Worm (Caenorhabditis elegans) whole organism, L3 larva: ENCODE measurements around the gene ran-1.

Experiments used
- R02D3.7 ChIP-seq: fragments of 150-350 bp; optimal IDR thresholded peaks from 2 replicates; lab custom pipeline; 2014; ENCODE audit warnings: missing biosample characterization, missing genetic modification characterization
- ZK546.5 ChIP-seq: sonication (generic microtip); optimal IDR thresholded peaks from 2 replicates; lab custom pipeline; 2017; ENCODE audit warnings: missing biosample characterization, missing genetic modification characterization
- aly-2 ChIP-seq: fragments of 150-350 bp; optimal IDR thresholded peaks from 2 replicates; lab custom pipeline; 2014; ENCODE audit warnings: missing biosample characterization, missing genetic modification characterization
- ama-1 ChIP-seq: fragments of 150-350 bp; optimal IDR thresholded peaks from 2 replicates; lab custom pipeline; 2018
- ceh-16 ChIP-seq: sonication (generic microtip); optimal IDR thresholded peaks from 2 replicates; lab custom pipeline; 2017; ENCODE audit warnings: missing biosample characterization, missing genetic modification characterization
- ceh-28 ChIP-seq: fragments of 150-350 bp; optimal IDR thresholded peaks from 2 replicates; lab custom pipeline; 2014; ENCODE audit warnings: missing biosample characterization, missing genetic modification reagents, missing genetic modification characterization
- ceh-82 ChIP-seq: fragments of 150-350 bp; optimal IDR thresholded peaks from 2 replicates; lab custom pipeline; 2014; ENCODE audit warnings: missing biosample characterization, missing genetic modification characterization
- ceh-9 ChIP-seq: sonication (generic microtip); optimal IDR thresholded peaks from 2 replicates; lab custom pipeline; 2018; ENCODE audit warnings: missing biosample characterization, missing genetic modification characterization
- daf-12 ChIP-seq: fragments of 150-350 bp; optimal IDR thresholded peaks from 2 replicates; lab custom pipeline; 2014; ENCODE audit warnings: missing biosample characterization, missing genetic modification reagents, missing genetic modification characterization
- egl-27 ChIP-seq: sonication (generic microtip); optimal IDR thresholded peaks from 4 replicates; lab custom pipeline; 2017; ENCODE audit warnings: missing biosample characterization, missing genetic modification reagents, missing genetic modification characterization
- egl-5 ChIP-seq: fragments of 150-350 bp; optimal IDR thresholded peaks from 2 replicates; lab custom pipeline; 2017; ENCODE audit warnings: missing biosample characterization, missing genetic modification reagents, missing genetic modification characterization, inconsistent platforms
- elt-1 ChIP-seq: fragments of 150-350 bp; optimal IDR thresholded peaks from 2 replicates; lab custom pipeline; 2014; ENCODE audit warnings: missing biosample characterization, missing genetic modification characterization
- elt-2 ChIP-seq: sonication (generic microtip); optimal IDR thresholded peaks from 2 replicates; lab custom pipeline; 2016; ENCODE audit warnings: missing genetic modification reagents, mild to moderate bottlenecking, missing genetic modification characterization, missing compliant biosample characterization
- elt-3 ChIP-seq, 3 experiments: fragments of 150-350 bp in 1 of 3; sonication (generic microtip) in 2 of 3; optimal IDR thresholded peaks; 2 replicates in 2 of 3; 4 replicates in 1 of 3; lab custom pipeline; 2014 to 2017; ENCODE audit warnings: missing biosample characterization in 3 of 3, missing genetic modification characterization in 3 of 3
- eor-1 ChIP-seq, 2 experiments: fragments of 150-350 bp; optimal IDR thresholded peaks; 2 replicates each; lab custom pipeline; 2014 to 2018; ENCODE audit warnings: missing biosample characterization in 2 of 2, missing genetic modification characterization in 2 of 2
- fkh-10 ChIP-seq: sonication (generic microtip); optimal IDR thresholded peaks from 2 replicates; lab custom pipeline; 2017; ENCODE audit warnings: missing biosample characterization, missing genetic modification reagents, missing genetic modification characterization
- fkh-2 ChIP-seq: fragments of 150-350 bp; optimal IDR thresholded peaks from 2 replicates; lab custom pipeline; 2014; ENCODE audit warnings: missing biosample characterization, missing genetic modification reagents, missing genetic modification characterization
- fos-1 ChIP-seq: fragments of 150-350 bp; optimal IDR thresholded peaks from 2 replicates; lab custom pipeline; 2014; ENCODE audit warnings: missing biosample characterization, missing genetic modification characterization
- hmg-11 ChIP-seq: sonication (generic microtip); optimal IDR thresholded peaks from 2 replicates; lab custom pipeline; 2016; ENCODE audit warnings: missing genetic modification characterization, missing compliant biosample characterization
- jun-1 ChIP-seq: fragments of 150-350 bp; optimal IDR thresholded peaks from 2 replicates; lab custom pipeline; 2014; ENCODE audit warnings: missing biosample characterization, missing genetic modification reagents, missing genetic modification characterization
- lin-15B ChIP-seq: fragments of 150-350 bp; optimal IDR thresholded peaks from 2 replicates; lab custom pipeline; 2014; ENCODE audit warnings: missing biosample characterization, missing genetic modification characterization
- lin-39 ChIP-seq: fragments of 150-350 bp; optimal IDR thresholded peaks from 2 replicates; lab custom pipeline; 2018; ENCODE audit warnings: missing biosample characterization, missing genetic modification reagents, missing genetic modification characterization
- lsy-12 ChIP-seq: sonication (generic microtip); optimal IDR thresholded peaks from 2 replicates; lab custom pipeline; 2016; ENCODE audit warnings: mild to moderate bottlenecking, missing genetic modification characterization, missing compliant biosample characterization
- mdl-1 ChIP-seq: fragments of 150-350 bp; optimal IDR thresholded peaks from 2 replicates; lab custom pipeline; 2014; ENCODE audit warnings: missing biosample characterization, missing genetic modification characterization
- mml-1 ChIP-seq: fragments of 150-350 bp; sonication (generic microtip); optimal IDR thresholded peaks from 3 replicates; lab custom pipeline; 2014; ENCODE audit warnings: missing biosample characterization, missing genetic modification characterization
- nfya-1 ChIP-seq: sonication (generic microtip); optimal IDR thresholded peaks from 2 replicates; lab custom pipeline; 2017; ENCODE audit warnings: missing genetic modification characterization, mild to moderate bottlenecking, missing compliant biosample characterization, antibody characterized with exemption, moderate library complexity; ENCODE audit not compliant: insufficient read depth
- nhr-11 ChIP-seq: fragments of 150-350 bp; optimal IDR thresholded peaks from 2 replicates; lab custom pipeline; 2014; ENCODE audit warnings: missing biosample characterization, missing genetic modification characterization
- nhr-12 ChIP-seq: fragments of 150-350 bp; optimal IDR thresholded peaks from 2 replicates; lab custom pipeline; 2014; ENCODE audit warnings: missing biosample characterization, missing genetic modification characterization
- nhr-23 ChIP-seq: fragments of 150-350 bp; optimal IDR thresholded peaks from 2 replicates; lab custom pipeline; 2014; ENCODE audit warnings: missing biosample characterization, missing genetic modification reagents, missing genetic modification characterization
- nhr-237 ChIP-seq: fragments of 150-350 bp; optimal IDR thresholded peaks from 2 replicates; lab custom pipeline; 2014; ENCODE audit warnings: missing biosample characterization, missing genetic modification characterization
- nhr-25 ChIP-seq: sonication (generic microtip); optimal IDR thresholded peaks from 2 replicates; lab custom pipeline; 2017; ENCODE audit warnings: missing biosample characterization, missing genetic modification characterization
- nhr-28 ChIP-seq: fragments of 150-350 bp; optimal IDR thresholded peaks from 2 replicates; lab custom pipeline; 2014; ENCODE audit warnings: missing biosample characterization, missing genetic modification characterization
- nhr-43 ChIP-seq: sonication (generic microtip); optimal IDR thresholded peaks from 2 replicates; lab custom pipeline; 2016; ENCODE audit warnings: mild to moderate bottlenecking, missing genetic modification characterization, missing compliant biosample characterization; ENCODE audit not compliant: poor library complexity, severe bottlenecking
- nhr-67 ChIP-seq: fragments of 150-350 bp; optimal IDR thresholded peaks from 2 replicates; lab custom pipeline; 2014; ENCODE audit warnings: missing biosample characterization, missing genetic modification characterization
- nhr-76 ChIP-seq: fragments of 150-350 bp; sonication (generic microtip); optimal IDR thresholded peaks from 5 replicates; lab custom pipeline; 2014; ENCODE audit warnings: missing biosample characterization, missing genetic modification characterization
- nhr-77 ChIP-seq: fragments of 150-350 bp; optimal IDR thresholded peaks from 2 replicates; lab custom pipeline; 2014; ENCODE audit warnings: missing biosample characterization, missing genetic modification characterization
- pha-4 ChIP-seq: fragments of 150-350 bp; optimal IDR thresholded peaks from 2 replicates; lab custom pipeline; 2014; ENCODE audit warnings: missing biosample characterization, missing genetic modification reagents, missing genetic modification characterization
- pqm-1 ChIP-seq: fragments of 150-350 bp; optimal IDR thresholded peaks from 2 replicates; lab custom pipeline; 2017; ENCODE audit warnings: missing biosample characterization, missing genetic modification characterization, inconsistent platforms
- sea-2 ChIP-seq: fragments of 150-350 bp; sonication (generic microtip); optimal IDR thresholded peaks from 4 replicates; lab custom pipeline; 2014; ENCODE audit warnings: missing biosample characterization, missing genetic modification reagents, missing genetic modification characterization
- skn-1 ChIP-seq: fragments of 150-350 bp; optimal IDR thresholded peaks from 2 replicates; lab custom pipeline; 2014; ENCODE audit warnings: missing biosample characterization, missing genetic modification characterization
- snpc-4 ChIP-seq: fragments of 150-350 bp; optimal IDR thresholded peaks from 2 replicates; lab custom pipeline; 2014; ENCODE audit warnings: missing biosample characterization, missing genetic modification characterization
- tbx-2 ChIP-seq: sonication (generic microtip); optimal IDR thresholded peaks from 2 replicates; lab custom pipeline; 2016; ENCODE audit warnings: mild to moderate bottlenecking, missing genetic modification characterization, missing compliant biosample characterization
- unc-39 ChIP-seq: sonication (generic microtip); optimal IDR thresholded peaks from 4 replicates; lab custom pipeline; 2017; ENCODE audit warnings: missing biosample characterization, missing genetic modification characterization
- unc-62 ChIP-seq: fragments of 150-350 bp; sonication (generic microtip); optimal IDR thresholded peaks from 4 replicates; lab custom pipeline; 2014; ENCODE audit warnings: missing biosample characterization, missing genetic modification reagents, missing genetic modification characterization
- zag-1 ChIP-seq: fragments of 150-350 bp; optimal IDR thresholded peaks from 2 replicates; lab custom pipeline; 2014; ENCODE audit warnings: missing biosample characterization, missing genetic modification characterization
- ztf-11 ChIP-seq: fragments of 150-350 bp; optimal IDR thresholded peaks from 2 replicates; lab custom pipeline; 2014; ENCODE audit warnings: missing biosample characterization, missing genetic modification characterization
- ztf-4 ChIP-seq: fragments of 150-350 bp; optimal IDR thresholded peaks from 2 replicates; lab custom pipeline; 2014; ENCODE audit warnings: missing biosample characterization, missing genetic modification characterization

Gene ran-1

ce11 chrIII:10733300-10733699, 14.2 kb downstream of the ran-1 start:
- TF ChIP-seq snpc-4 (tag; lab: Kevin White, UChicago): no peak
- TF ChIP-seq egl-27: no peak

- TF ChIP-seq ZK546.5 (tag; lab: Kevin White, UChicago): no peak
- TF ChIP-seq pqm-1 (tag; lab: Kevin White, UChicago): no peak
- peak; percentile 21 for TF ChIP-seq pha-4 (tag; lab: Kevin White, UChicago)
Measured at ce11 chrIII:10730510-10730909, 17.0 kb downstream of the ran-1 start, which contains the start of gene tat-3. TSS of gene tat-3 (minus strand) at chrIII:10730705.

DNA sequence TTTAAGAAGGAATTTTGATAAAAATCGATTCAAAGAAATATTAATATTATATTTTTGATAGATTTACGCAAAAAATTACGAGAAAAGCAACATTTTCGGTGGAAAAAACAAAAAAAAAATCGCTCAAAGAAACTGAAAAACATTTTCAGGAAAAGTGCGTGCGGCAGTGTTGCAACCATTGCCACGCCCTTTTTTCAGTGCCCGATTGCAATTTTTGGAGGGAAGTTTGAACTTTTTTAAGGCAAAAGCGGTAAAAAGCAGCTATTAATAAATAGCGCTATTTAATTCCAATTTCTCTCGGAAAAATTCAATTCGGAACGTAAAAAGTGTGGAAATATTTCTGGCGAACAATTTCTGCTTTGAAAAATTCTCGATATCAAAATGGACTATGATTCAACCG, 26.5 kb downstream of the ran-1 start:
- TF ChIP-seq nhr-12 (tag; lab: Kevin White, UChicago) (no peak), jun-1 (tag; lab: Kevin White, UChicago) (no peak)
- TF ChIP-seq, all 47 proteins: peak for 0

DNA sequence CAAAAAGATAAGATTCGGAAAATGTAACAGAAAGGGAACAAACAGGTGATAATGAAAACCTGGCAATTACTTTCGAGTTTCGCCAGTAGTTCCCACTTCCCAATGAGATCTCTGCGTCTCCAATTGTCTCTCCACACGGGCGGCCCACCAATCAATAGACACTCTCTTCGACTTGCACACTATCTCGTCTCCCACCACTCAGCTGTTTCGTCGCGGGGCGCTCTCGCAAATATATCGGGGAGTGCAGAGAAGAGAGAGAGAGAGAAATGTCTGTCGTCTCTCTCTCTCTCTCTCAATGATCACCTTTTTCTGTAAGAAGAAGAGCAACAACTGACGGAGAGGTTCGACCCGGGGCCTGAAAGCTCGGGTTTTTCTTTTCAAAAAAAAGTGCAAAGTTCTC, 27.4 kb downstream of the ran-1 start:
- TF ChIP-seq ztf-11 (tag; lab: Kevin White, UChicago) (no peak), nhr-23 (tag; lab: Kevin White, UChicago) (peak; percentile 75), fkh-2 (no peak), pha-4 (tag; lab: Kevin White, UChicago) (peak; percentile 88), ceh-9 (tag; lab: Kevin White, UChicago) (no peak), jun-1 (tag; lab: Kevin White, UChicago) (peak; percentile 87), ZK546.5 (tag; lab: Kevin White, UChicago) (no peak), fos-1 (tag; lab: Kevin White, UChicago) (no peak), eor-1 (tag; optimal IDR thresholded peaks at IDR 0.05; lab: Kevin White, UChicago) (no peak), nhr-43 (peak; percentile 22), nhr-11 (tag; lab: Kevin White, UChicago) (peak; percentile 6), R02D3.7 (tag; lab: Kevin White, UChicago) (peak; percentile 56), egl-27 (peak; percentile 29), mdl-1 (peak; percentile 70), nhr-77 (no peak), nhr-237 (no peak), sea-2 (GFP tag; lab: Kevin White, UChicago) (no peak), ama-1 (lab: Kevin White, UChicago) (peak; percentile 35), nhr-67 (tag; lab: Kevin White, UChicago) (no peak), aly-2 (tag; lab: Kevin White, UChicago) (no peak), nhr-25 (tag; lab: Kevin White, UChicago) (peak; percentile 81), egl-5 (tag; lab: Kevin White, UChicago) (peak; percentile 82), nhr-76 (tag; lab: Kevin White, UChicago) (no peak), nfya-1 (tag; lab: Kevin White, UChicago) (peak; percentile 97), elt-2 (peak; percentile 86), pqm-1 (tag; lab: Kevin White, UChicago) (peak; percentile 68), unc-62 (GFP tag; lab: Kevin White, UChicago) (no peak), ceh-82 (tag; lab: Kevin White, UChicago) (peak; percentile 45), ceh-28 (peak; percentile 95), ceh-16 (tag; lab: Kevin White, UChicago) (no peak), nhr-28 (no peak), snpc-4 (tag; lab: Kevin White, UChicago) (peak; percentile 50), skn-1 (peak; percentile 20), fkh-10 (GFP tag; lab: Kevin White, UChicago) (peak; percentile 29), lin-39 (tag; lab: Kevin White, UChicago) (peak; percentile 86), lsy-12 (tag; lab: Kevin White, UChicago) (peak; percentile 71), lin-15B (tag; lab: Kevin White, UChicago) (peak; percentile 80), nhr-12 (tag; lab: Kevin White, UChicago) (no peak), daf-12 (tag; lab: Kevin White, UChicago) (no peak), elt-1 (tag; lab: Kevin White, UChicago) (peak; percentile 1), zag-1 (no peak), ztf-4 (tag; lab: Kevin White, UChicago) (no peak), unc-39 (tag; lab: Kevin White, UChicago) (no peak), mml-1 (no peak), elt-3 (tag; optimal IDR thresholded peaks at IDR 0.05; lab: Kevin White, UChicago) (no peak), hmg-11 (tag; lab: Kevin White, UChicago) (peak; percentile 98), tbx-2 (tag; lab: Kevin White, UChicago) (peak; percentile 33)
- TF ChIP-seq, all 47 proteins: peak for 25
